Worm (Caenorhabditis elegans) whole organism, L1 larva: Measurements from ENCODE around the gene oac-51.

Experiments
- ama-1 ChIP-seq: fragments of 150-350 bp; optimal IDR thresholded peaks from 2 replicates; lab custom pipeline; 2014
- ceh-82 ChIP-seq, 3 experiments: fragments of 150-350 bp in 1 of 3; sonication (generic microtip) in 2 of 3; optimal IDR thresholded peaks; 2 replicates each; lab custom pipeline; 2014 to 2017; ENCODE audit warnings: missing biosample characterization in 3 of 3, missing genetic modification characterization in 3 of 3
- ces-1 ChIP-seq: fragments of 150-350 bp; optimal IDR thresholded peaks from 2 replicates; lab custom pipeline; 2014; ENCODE audit warnings: missing biosample characterization, missing genetic modification reagents, missing genetic modification characterization
- fos-1 ChIP-seq: fragments of 150-350 bp; optimal IDR thresholded peaks from 2 replicates; lab custom pipeline; 2014; ENCODE audit warnings: missing biosample characterization, missing genetic modification characterization
- lin-13 ChIP-seq: fragments of 150-350 bp; optimal IDR thresholded peaks from 2 replicates; lab custom pipeline; 2014; ENCODE audit warnings: missing biosample characterization, missing genetic modification reagents, missing genetic modification characterization
- lsy-2 ChIP-seq, 2 experiments: fragments of 150-350 bp; optimal IDR thresholded peaks; 2 replicates each; lab custom pipeline; 2014; ENCODE audit warnings: missing biosample characterization in 2 of 2, missing genetic modification characterization in 2 of 2
- unc-62 ChIP-seq: fragments of 150-350 bp; optimal IDR thresholded peaks from 2 replicates; lab custom pipeline; 2014; ENCODE audit warnings: missing biosample characterization, missing genetic modification reagents, missing genetic modification characterization

- TF ChIP-seq lin-13 (GFP tag; lab: Kevin White, UChicago) = no peak
- TF ChIP-seq unc-62 = no peak
- no peak for TF ChIP-seq lsy-2 (tag; optimal IDR thresholded peaks at IDR 0.05; lab: Kevin White, UChicago)
- no peak for TF ChIP-seq ama-1 (lab: Kevin White, UChicago)
- no peak for TF ChIP-seq ceh-82 (tag; optimal IDR thresholded peaks at IDR 0.05; lab: Kevin White, UChicago)
- no peak for TF ChIP-seq ces-1 (GFP tag; lab: Kevin White, UChicago)
- TF ChIP-seq fos-1 (tag; lab: Kevin White, UChicago) = no peak
Observed at ce11 chrIV:4301202-4301601, 35.4 kb upstream of the oac-51 start, which contains the start of gene lgc-22.
